Fruit fly (Drosophila melanogaster) whole organism, adult: ENCODE results near the gene CG7889.

Experiments
- CG11617 ChIP-seq: fragments of 200-800 bp; sonication (Bioruptor generic); optimal IDR thresholded peaks from 2 replicates; lab custom pipeline; 2017; ENCODE audit warnings: mild to moderate bottlenecking, missing biosample characterization, missing genetic modification reagents, missing genetic modification characterization
- CG12768 ChIP-seq: fragments of 200-800 bp; sonication (Bioruptor generic); optimal IDR thresholded peaks from 2 replicates; lab custom pipeline; 2017; ENCODE audit warnings: missing biosample characterization, missing genetic modification characterization, mild to moderate bottlenecking, moderate library complexity, missing genetic modification reagents
- CG1620 ChIP-seq: fragments of 200-800 bp; sonication (Bioruptor generic); optimal IDR thresholded peaks from 2 replicates; lab custom pipeline; 2016; ENCODE audit warnings: missing biosample characterization, missing genetic modification characterization
- CG7101 ChIP-seq: fragments of 200-800 bp; sonication (Bioruptor generic); optimal IDR thresholded peaks from 2 replicates; lab custom pipeline; 2018; ENCODE audit warnings: missing biosample characterization, mild to moderate bottlenecking, missing genetic modification characterization, moderate library complexity
- Clk ChIP-seq: fragments of 200-800 bp; sonication (Bioruptor generic); optimal IDR thresholded peaks from 2 replicates; lab custom pipeline; 2017; ENCODE audit warnings: missing biosample characterization, missing genetic modification characterization
- Crg-1 ChIP-seq: fragments of 200-800 bp; sonication (Bioruptor generic); optimal IDR thresholded peaks from 2 replicates; lab custom pipeline; 2016; ENCODE audit warnings: missing biosample characterization, missing genetic modification characterization
- bab1 ChIP-seq: fragments of 200-800 bp; sonication (Bioruptor generic); optimal IDR thresholded peaks from 3 replicates; lab custom pipeline; 2019; ENCODE audit warnings: missing biosample characterization, mild to moderate bottlenecking, missing genetic modification characterization, moderate library complexity
- cic ChIP-seq: fragments of 200-800 bp; sonication (Bioruptor generic); optimal IDR thresholded peaks from 2 replicates; lab custom pipeline; 2017; ENCODE audit warnings: missing biosample characterization, mild to moderate bottlenecking, missing genetic modification characterization, moderate library complexity
- cnc ChIP-seq, 2 experiments: fragments of >200 bp; optimal IDR thresholded peaks; 2 replicates each; lab custom pipeline; 2017
- kay ChIP-seq: fragments of 200-800 bp; sonication (Bioruptor generic); peaks from one replicate; lab custom pipeline; 2016; ENCODE audit warnings: missing biosample characterization, missing genetic modification characterization, borderline replicate concordance
- ovo ChIP-seq: fragments of 200-800 bp; sonication (Bioruptor generic); optimal IDR thresholded peaks from 2 replicates; lab custom pipeline; 2016; ENCODE audit warnings: missing biosample characterization, missing genetic modification characterization
- tj ChIP-seq: fragments of 200-800 bp; sonication (Bioruptor generic); optimal IDR thresholded peaks from 3 replicates; lab custom pipeline; 2017; ENCODE audit warnings: missing biosample characterization, mild to moderate bottlenecking, missing genetic modification characterization, moderate library complexity
- toe ChIP-seq: fragments of 200-800 bp; sonication (Bioruptor generic); optimal IDR thresholded peaks from 2 replicates; lab custom pipeline; 2016; ENCODE audit warnings: missing biosample characterization, missing genetic modification characterization

DNA sequence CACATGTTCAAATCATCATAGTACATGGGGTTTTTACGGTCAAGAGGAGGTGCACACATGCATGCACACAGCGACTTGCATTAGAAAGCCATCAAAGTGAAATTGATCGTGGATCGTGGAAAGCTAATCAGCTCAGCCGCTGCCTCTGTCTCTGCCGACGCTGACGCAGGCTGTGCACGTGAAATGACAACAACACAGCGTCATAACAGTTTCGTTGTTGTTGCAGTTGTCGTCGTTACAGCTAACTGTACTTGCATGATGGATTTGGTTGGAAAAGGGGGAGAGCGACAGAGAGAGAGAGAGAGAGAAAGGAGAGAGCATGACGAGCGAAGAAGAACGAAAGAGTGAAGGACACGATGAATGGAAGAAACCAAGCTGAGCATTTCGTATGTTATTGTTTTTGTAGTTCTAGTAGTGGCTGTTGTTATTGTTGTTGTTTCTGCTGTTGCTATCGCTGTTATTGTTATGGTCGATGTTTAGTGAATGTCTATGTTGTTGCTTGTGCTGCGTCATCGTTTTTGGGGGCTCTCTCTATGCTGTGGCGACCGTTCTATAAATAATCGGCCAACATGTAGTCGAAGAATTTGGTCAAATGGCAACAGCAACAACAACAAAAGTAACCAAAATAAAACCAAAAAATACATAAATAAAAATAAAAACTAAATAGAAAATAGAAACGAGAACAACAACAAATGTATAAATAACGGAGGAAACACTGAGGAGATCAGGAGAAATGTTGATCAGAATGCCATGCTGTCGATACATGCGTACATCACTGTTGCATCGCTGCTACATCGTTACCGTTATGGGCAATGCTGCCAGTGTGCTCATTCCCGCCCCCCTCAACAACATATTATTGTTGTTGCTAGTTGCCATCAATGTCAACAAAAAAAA, 16.6 kb downstream of the CG7889 start:
- TF ChIP-seq CG11617, result no peak
- TF ChIP-seq toe (GFP tag; lab: Kevin White, UChicago), result no peak
- TF ChIP-seq tj (GFP tag; lab: Kevin White, UChicago), result peak; percentile 29
- TF ChIP-seq CG12768 (GFP tag; lab: Kevin White, UChicago), result no peak
- TF ChIP-seq bab1 (GFP tag; lab: Kevin White, UChicago), result no peak
- peak; percentile 35 for TF ChIP-seq cic
- TF ChIP-seq CG7101 (tag; lab: Kevin White, UChicago), result no peak
- no peak for TF ChIP-seq Crg-1
- peak; percentile 99 for TF ChIP-seq ovo (GFP tag; lab: Kevin White, UChicago)
- TF ChIP-seq cnc (optimal IDR thresholded peaks at IDR 0.05; lab: Kevin White, UChicago), result peak; percentile 28 to 61
- no peak for TF ChIP-seq CG1620
- TF ChIP-seq Clk (GFP tag; lab: Kevin White, UChicago), result no peak
- no peak for TF ChIP-seq kay
